Fruit fly (Drosophila melanogaster) whole organism, prepupa: ENCODE measurements around the gene CG43049.

ENCODE experiments used
- CG4318 ChIP-seq: fragments of 200-800 bp; sonication (Bioruptor generic); optimal IDR thresholded peaks from 3 replicates; lab custom pipeline; 2017; ENCODE audit warnings: missing biosample characterization, mild to moderate bottlenecking, missing genetic modification characterization
- Hr38 ChIP-seq: sonication (Bioruptor generic); optimal IDR thresholded peaks from 2 replicates; lab custom pipeline; 2016; ENCODE audit warnings: missing biosample characterization, missing genetic modification characterization

- TF ChIP-seq CG4318 (GFP tag; lab: Kevin White, UChicago) (no peak), Hr38 (no peak)
These were observed 21.0 kb downstream of the CG43049 start, which contains the start of gene CG32204 for dm6 chr3L:18945938-18946337.
